Worm (Caenorhabditis elegans) whole organism, mixed stage, embryonic: ENCODE data around the gene msp-79.

ENCODE experiments used
- elt-1 ChIP-seq: sonication (generic microtip); optimal IDR thresholded peaks from 2 replicates; lab custom pipeline; 2017; ENCODE audit warnings: missing genetic modification characterization, mild to moderate bottlenecking, missing compliant biosample characterization, antibody characterized with exemption, moderate library complexity, borderline replicate concordance; ENCODE audit not compliant: insufficient read depth
- elt-3 ChIP-seq: fragments of 150-350 bp; optimal IDR thresholded peaks from 2 replicates; lab custom pipeline; 2014; ENCODE audit warnings: missing biosample characterization, missing genetic modification characterization
- lin-13 ChIP-seq: fragments of 150-350 bp; optimal IDR thresholded peaks from 2 replicates; lab custom pipeline; 2014; ENCODE audit warnings: missing biosample characterization, missing genetic modification characterization
- mab-5 ChIP-seq: fragments of 150-350 bp; optimal IDR thresholded peaks from 2 replicates; lab custom pipeline; 2014; ENCODE audit warnings: missing biosample characterization, missing genetic modification characterization
- nhr-76 ChIP-seq: sonication (generic microtip); optimal IDR thresholded peaks from 2 replicates; lab custom pipeline; 2017; ENCODE audit warnings: missing biosample characterization, missing genetic modification characterization
- pha-4 ChIP-seq: fragments of 150-350 bp; optimal IDR thresholded peaks from 2 replicates; lab custom pipeline; 2018; ENCODE audit warnings: missing biosample characterization, missing genetic modification reagents, missing genetic modification characterization
- snpc-4 ChIP-seq: fragments of 150-350 bp; optimal IDR thresholded peaks from 2 replicates; lab custom pipeline; 2014; ENCODE audit warnings: missing biosample characterization, missing genetic modification characterization
- tbx-8 ChIP-seq: fragments of 200-800 bp; sonication (Bioruptor generic); optimal IDR thresholded peaks from 2 replicates; lab custom pipeline; 2018; ENCODE audit warnings: mild to moderate bottlenecking, missing genetic modification characterization, moderate library complexity, missing compliant biosample characterization
- unc-39 ChIP-seq: fragments of 150-350 bp; optimal IDR thresholded peaks from 2 replicates; lab custom pipeline; 2014; ENCODE audit warnings: missing biosample characterization, missing genetic modification characterization
- unc-62 ChIP-seq: fragments of 150-350 bp; optimal IDR thresholded peaks from 2 replicates; lab custom pipeline; 2014; ENCODE audit warnings: missing biosample characterization, missing genetic modification reagents, missing genetic modification characterization
- zip-8 ChIP-seq: fragments of 150-350 bp; optimal IDR thresholded peaks from 2 replicates; lab custom pipeline; 2014; ENCODE audit warnings: missing biosample characterization, missing genetic modification characterization

ce11 chrIV:9811487-9811886 lies 44.5 kb upstream of the msp-79 start:
- TF ChIP-seq unc-62 (GFP tag; lab: Kevin White, UChicago), result no peak
- no peak for TF ChIP-seq tbx-8
- no peak for TF ChIP-seq zip-8 (tag; lab: Kevin White, UChicago)
- no peak for TF ChIP-seq nhr-76
- no peak for TF ChIP-seq elt-1
- TF ChIP-seq mab-5, result no peak
- TF ChIP-seq unc-39 (tag; lab: Kevin White, UChicago), result no peak
- TF ChIP-seq snpc-4 (tag; lab: Kevin White, UChicago), result no peak
- no peak for TF ChIP-seq elt-3 (tag; lab: Kevin White, UChicago)
- no peak for TF ChIP-seq lin-13 (tag; lab: Kevin White, UChicago)
- TF ChIP-seq pha-4 (tag; lab: Kevin White, UChicago), result no peak
